Worm (Caenorhabditis elegans) whole organism, early embryonic: ENCODE data around the gene M01H9.3.

Experiments used
- B0310.2 ChIP-seq: sonication (generic microtip); optimal IDR thresholded peaks from 2 replicates; lab custom pipeline; 2016; ENCODE audit warnings: mild to moderate bottlenecking, missing genetic modification characterization, missing compliant biosample characterization
- F13C5.2 ChIP-seq: sonication (generic microtip); optimal IDR thresholded peaks from 2 replicates; lab custom pipeline; 2017; ENCODE audit warnings: mild to moderate bottlenecking, missing genetic modification characterization, inconsistent platforms, missing compliant biosample characterization
- aly-1 ChIP-seq: sonication (generic microtip); optimal IDR thresholded peaks from 2 replicates; lab custom pipeline; 2016; ENCODE audit warnings: missing genetic modification characterization, missing compliant biosample characterization
- ama-1 ChIP-seq: fragments of 150-350 bp; optimal IDR thresholded peaks from 2 replicates; lab custom pipeline; 2014
- ets-7 ChIP-seq: sonication (generic microtip); optimal IDR thresholded peaks from 2 replicates; lab custom pipeline; 2016; ENCODE audit warnings: missing genotype, missing genetic modification characterization, missing compliant biosample characterization
- flt-1 ChIP-seq: fragments of 200-800 bp; sonication (Bioruptor generic); IDR thresholded peaks from 2 replicates; pipeline ENCODE4 v1.3.6; 2022; ENCODE audit warnings: missing genetic modification characterization, missing compliant biosample characterization
- hmbx-1 ChIP-seq: sonication (generic microtip); optimal IDR thresholded peaks from 2 replicates; lab custom pipeline; 2016; ENCODE audit warnings: mild to moderate bottlenecking, missing genetic modification characterization, missing compliant biosample characterization
- hmg-4 ChIP-seq: fragments of 200-800 bp; sonication (Bioruptor generic); optimal IDR thresholded peaks from 2 replicates; lab custom pipeline; 2018; ENCODE audit warnings: mild to moderate bottlenecking, missing genetic modification characterization, missing compliant biosample characterization
- hnd-1 ChIP-seq: sonication (generic microtip); optimal IDR thresholded peaks from 2 replicates; lab custom pipeline; 2016; ENCODE audit warnings: missing genetic modification characterization, missing compliant biosample characterization
- pes-1 ChIP-seq: fragments of 200-800 bp; sonication (Bioruptor generic); IDR thresholded peaks from 2 replicates; pipeline ENCODE4 v1.3.6; 2022; ENCODE audit warnings: missing genetic modification reagents, missing genetic modification characterization, missing compliant biosample characterization
- scrt-1 ChIP-seq: fragments of 200-800 bp; sonication (Bioruptor generic); IDR thresholded peaks from 2 replicates; pipeline ENCODE4 v1.3.6; 2022; ENCODE audit warnings: missing genetic modification characterization, missing compliant biosample characterization
- sea-1 ChIP-seq: fragments of 200-800 bp; sonication (Bioruptor generic); conservative IDR thresholded peaks from 2 replicates; pipeline ENCODE4 v1.3.6; 2022; ENCODE audit warnings: missing genetic modification characterization, missing compliant biosample characterization
- tbx-11 ChIP-seq: fragments of 200-800 bp; sonication (Bioruptor generic); IDR thresholded peaks from 2 replicates; pipeline ENCODE4 v1.3.6; 2022; ENCODE audit warnings: missing genetic modification characterization, missing compliant biosample characterization
- tra-4 ChIP-seq: sonication (generic microtip); optimal IDR thresholded peaks from 2 replicates; lab custom pipeline; 2017; ENCODE audit warnings: missing genetic modification characterization, missing compliant biosample characterization

DNA sequence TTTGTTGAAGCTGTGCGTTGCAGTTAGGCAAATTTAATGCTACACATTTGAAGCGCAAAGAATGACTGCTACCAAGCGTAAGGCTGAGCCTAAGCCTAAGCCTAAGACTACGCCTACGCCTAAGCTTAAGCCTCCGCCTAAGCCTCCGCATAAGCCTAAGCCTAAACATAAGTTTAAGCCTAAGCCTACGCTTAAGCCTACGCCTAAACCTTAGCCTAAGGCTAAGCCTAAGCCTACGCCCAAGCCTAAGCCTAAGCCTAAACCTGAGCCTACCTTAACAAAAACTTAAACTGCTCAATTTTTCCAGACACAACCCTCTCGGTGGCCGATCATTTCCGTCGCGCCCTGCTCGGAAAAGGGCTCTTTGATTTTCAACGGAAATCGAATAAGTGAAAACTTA, 17.5 kb downstream of the M01H9.3 start:
- TF ChIP-seq scrt-1 (no peak), sea-1 (GFP tag; lab: Robert Waterston, UW) (no peak), ama-1 (no peak), hmbx-1 (tag; lab: Kevin White, UChicago) (no peak), pes-1 (GFP tag; lab: Robert Waterston, UW) (no peak), ets-7 (tag; lab: Kevin White, UChicago) (no peak), hnd-1 (tag; lab: Kevin White, UChicago) (no peak), hmg-4 (GFP tag; lab: Kevin White, UChicago) (no peak), tbx-11 (no peak), aly-1 (tag; lab: Kevin White, UChicago) (no peak), B0310.2 (no peak), flt-1 (GFP tag; lab: Robert Waterston, UW) (no peak), tra-4 (tag; lab: Kevin White, UChicago) (no peak), F13C5.2 (no peak)
